Worm (Caenorhabditis elegans) whole organism, L4 larva: Measurements from ENCODE around the gene chil-7.
"Not testable (repeated sequence)": the region's sequence is repeated elsewhere in the genome, so short reads cannot be mapped to it uniquely, and the experiment has no call there.

ENCODE experiments used
- F44E2.7 ChIP-seq: fragments of 200-800 bp; sonication (Bioruptor generic); IDR thresholded peaks from 2 replicates; pipeline ENCODE4 v2.1.2; 2022; ENCODE audit warnings: missing genetic modification characterization, missing compliant biosample characterization
- Y105C5A.15 ChIP-seq: fragments of 200-800 bp; sonication (Bioruptor generic); IDR thresholded peaks from 2 replicates; pipeline ENCODE4 v1.3.6; 2022; ENCODE audit warnings: missing genetic modification characterization, missing compliant biosample characterization
- Y48G9A.11 ChIP-seq: fragments of 200-800 bp; sonication (Bioruptor generic); IDR thresholded peaks from 2 replicates; pipeline ENCODE4 v1.3.6; 2022; ENCODE audit warnings: missing genetic modification reagents, missing genetic modification characterization, missing compliant biosample characterization
- Y5F2A.4 ChIP-seq: fragments of 200-800 bp; sonication (Bioruptor generic); optimal IDR thresholded peaks from 2 replicates; lab custom pipeline; 2018; ENCODE audit warnings: mild to moderate bottlenecking, missing genetic modification characterization, missing compliant biosample characterization
- Y75B8A.6 ChIP-seq: fragments of 200-800 bp; sonication (Bioruptor generic); IDR thresholded peaks from 2 replicates; pipeline ENCODE4 v1.3.6; 2022; ENCODE audit warnings: missing genetic modification reagents, missing genetic modification characterization, missing compliant biosample characterization
- ZK337.2 ChIP-seq: fragments of 200-800 bp; sonication (Bioruptor generic); IDR thresholded peaks from 2 replicates; pipeline ENCODE4 v1.3.6; 2022; ENCODE audit warnings: missing genetic modification reagents, missing genetic modification characterization, missing compliant biosample characterization
- aha-1 ChIP-seq: fragments of 150-350 bp; peaks from one replicate; lab custom pipeline; 2014; ENCODE audit warnings: missing biosample characterization, missing genetic modification characterization
- ceh-28 ChIP-seq: fragments of 150-350 bp; optimal IDR thresholded peaks from 2 replicates; lab custom pipeline; 2014; ENCODE audit warnings: missing biosample characterization, missing genetic modification reagents, missing genetic modification characterization
- ceh-62 ChIP-seq: sonication (generic microtip); optimal IDR thresholded peaks from 2 replicates; lab custom pipeline; 2017; ENCODE audit warnings: missing biosample characterization, missing genetic modification characterization
- ctbp-1 ChIP-seq: fragments of 200-800 bp; sonication (Bioruptor generic); IDR thresholded peaks from 2 replicates; pipeline ENCODE4 v1.3.6; 2022; ENCODE audit warnings: missing genetic modification reagents, missing genetic modification characterization, missing compliant biosample characterization
- daf-19 ChIP-seq: fragments of 200-800 bp; sonication (Bioruptor generic); conservative IDR thresholded peaks from 2 replicates; pipeline ENCODE4 v1.3.6; 2022; ENCODE audit warnings: missing genetic modification characterization, missing compliant biosample characterization
- dmd-6 ChIP-seq: fragments of 200-800 bp; sonication (Bioruptor generic); IDR thresholded peaks from 2 replicates; pipeline ENCODE4 v1.3.6; 2022; ENCODE audit warnings: missing genetic modification reagents, missing genetic modification characterization, missing compliant biosample characterization
- dve-1 ChIP-seq: sonication (generic microtip); optimal IDR thresholded peaks from 2 replicates; lab custom pipeline; 2017; ENCODE audit warnings: antibody characterized with exemption, mild to moderate bottlenecking, missing genetic modification characterization, missing compliant biosample characterization; ENCODE audit not compliant: insufficient read depth
- fos-1 ChIP-seq: fragments of 150-350 bp; optimal IDR thresholded peaks from 2 replicates; lab custom pipeline; 2014; ENCODE audit warnings: missing biosample characterization, missing genetic modification characterization
- gei-8 ChIP-seq: fragments of 200-800 bp; sonication (Bioruptor generic); optimal IDR thresholded peaks from 2 replicates; lab custom pipeline; 2018; ENCODE audit warnings: mild to moderate bottlenecking, missing genetic modification characterization, missing compliant biosample characterization
- hmg-1.1 ChIP-seq: fragments of 200-800 bp; sonication (Bioruptor generic); IDR thresholded peaks from 2 replicates; pipeline ENCODE4 v1.3.6; 2022; ENCODE audit warnings: missing genetic modification reagents, missing genetic modification characterization, missing compliant biosample characterization
- jun-1 ChIP-seq: fragments of 150-350 bp; optimal IDR thresholded peaks from 2 replicates; lab custom pipeline; 2014; ENCODE audit warnings: missing biosample characterization, missing genetic modification reagents, missing genetic modification characterization
- lim-7 ChIP-seq: fragments of 200-800 bp; sonication (Bioruptor generic); IDR thresholded peaks from 2 replicates; pipeline ENCODE4 v1.3.6; 2022; ENCODE audit warnings: missing genetic modification characterization, missing compliant biosample characterization
- lin-13 ChIP-seq: fragments of 150-350 bp; optimal IDR thresholded peaks from 2 replicates; lab custom pipeline; 2014; ENCODE audit warnings: missing biosample characterization, missing genetic modification reagents, missing genetic modification characterization
- lin-15B ChIP-seq: fragments of 150-350 bp; sonication (generic microtip); optimal IDR thresholded peaks from 3 replicates; lab custom pipeline; 2014; ENCODE audit warnings: missing biosample characterization, missing genetic modification characterization
- madf-5 ChIP-seq, 2 experiments: fragments of 200-800 bp; sonication (Bioruptor generic); IDR thresholded peaks; 2 replicates each; pipeline ENCODE4 v1.3.6; 2022; ENCODE audit warnings: missing compliant biosample characterization in 2 of 2, missing genetic modification characterization in 2 of 2
- mxl-3 ChIP-seq: fragments of 200-800 bp; sonication (Bioruptor generic); optimal IDR thresholded peaks from 2 replicates; lab custom pipeline; 2018; ENCODE audit warnings: mild to moderate bottlenecking, missing genetic modification characterization, missing compliant biosample characterization
- nhr-25 ChIP-seq: sonication (generic microtip); optimal IDR thresholded peaks from 2 replicates; lab custom pipeline; 2017; ENCODE audit warnings: missing genetic modification characterization, mild to moderate bottlenecking, missing compliant biosample characterization, antibody characterized with exemption, moderate library complexity, borderline replicate concordance; ENCODE audit not compliant: insufficient read depth
- nhr-28 ChIP-seq: fragments of 150-350 bp; optimal IDR thresholded peaks from 2 replicates; lab custom pipeline; 2014; ENCODE audit warnings: missing biosample characterization, missing genetic modification characterization
- nhr-42 ChIP-seq: fragments of 200-800 bp; sonication (Bioruptor generic); IDR thresholded peaks from 2 replicates; pipeline ENCODE4 v1.3.6; 2022; ENCODE audit warnings: missing genetic modification characterization, missing compliant biosample characterization
- nhr-77 ChIP-seq: fragments of 150-350 bp; optimal IDR thresholded peaks from 2 replicates; lab custom pipeline; 2014; ENCODE audit warnings: missing biosample characterization, missing genetic modification characterization
- php-3 ChIP-seq: fragments of 200-800 bp; sonication (Bioruptor generic); IDR thresholded peaks from 2 replicates; pipeline ENCODE4 v1.3.6; 2022; ENCODE audit warnings: missing genetic modification reagents, missing genetic modification characterization, missing compliant biosample characterization
- rbr-2 ChIP-seq: sonication (generic microtip); optimal IDR thresholded peaks from 2 replicates; lab custom pipeline; 2016; ENCODE audit warnings: missing genotype, missing genetic modification characterization, missing compliant biosample characterization
- saeg-2 ChIP-seq: fragments of 200-800 bp; sonication (Bioruptor generic); IDR thresholded peaks from 2 replicates; pipeline ENCODE4 v1.3.6; 2022; ENCODE audit warnings: missing genetic modification reagents, missing genetic modification characterization, missing compliant biosample characterization
- sdz-12 ChIP-seq: fragments of 200-800 bp; sonication (Bioruptor generic); optimal IDR thresholded peaks from 2 replicates; lab custom pipeline; 2018; ENCODE audit warnings: mild to moderate bottlenecking, missing genetic modification characterization, missing compliant biosample characterization
- skn-1 ChIP-seq: fragments of 150-350 bp; optimal IDR thresholded peaks from 2 replicates; lab custom pipeline; 2014; ENCODE audit warnings: missing biosample characterization, missing genetic modification characterization
- snpc-4 ChIP-seq: fragments of 150-350 bp; optimal IDR thresholded peaks from 2 replicates; lab custom pipeline; 2014; ENCODE audit warnings: missing biosample characterization, missing genetic modification characterization
- spr-3 ChIP-seq: fragments of 200-800 bp; sonication (Bioruptor generic); optimal IDR thresholded peaks from 2 replicates; lab custom pipeline; 2018; ENCODE audit warnings: mild to moderate bottlenecking, missing genetic modification characterization, missing compliant biosample characterization
- tra-1 ChIP-seq: fragments of 200-800 bp; sonication (Bioruptor generic); IDR thresholded peaks from 2 replicates; pipeline ENCODE4 v1.3.6; 2022; ENCODE audit warnings: missing genetic modification reagents, missing genetic modification characterization, missing compliant biosample characterization
- unc-130 ChIP-seq: sonication (generic microtip); optimal IDR thresholded peaks from 2 replicates; lab custom pipeline; 2016; ENCODE audit warnings: missing genetic modification reagents, missing genetic modification characterization, missing compliant biosample characterization
- unc-62 ChIP-seq, 3 experiments: fragments of 150-350 bp in 1 of 3; sonication (generic microtip); optimal IDR thresholded peaks in 2 of 3; peaks in 1 of 3; 1 replicate in 1 of 3; 2 replicates in 2 of 3; lab custom pipeline; 2014 to 2017; ENCODE audit warnings: missing biosample characterization in 3 of 3, missing genetic modification characterization in 3 of 3, missing genetic modification reagents in 3 of 3, missing genotype in 1 of 3
- zfp-2 ChIP-seq: sonication (generic microtip); optimal IDR thresholded peaks from 2 replicates; lab custom pipeline; 2016; ENCODE audit warnings: mild to moderate bottlenecking, missing genetic modification characterization, missing compliant biosample characterization
- ztf-7 ChIP-seq: fragments of 150-350 bp; optimal IDR thresholded peaks from 2 replicates; lab custom pipeline; 2014; ENCODE audit warnings: missing biosample characterization, missing genetic modification characterization

The chil-7 gene

DNA sequence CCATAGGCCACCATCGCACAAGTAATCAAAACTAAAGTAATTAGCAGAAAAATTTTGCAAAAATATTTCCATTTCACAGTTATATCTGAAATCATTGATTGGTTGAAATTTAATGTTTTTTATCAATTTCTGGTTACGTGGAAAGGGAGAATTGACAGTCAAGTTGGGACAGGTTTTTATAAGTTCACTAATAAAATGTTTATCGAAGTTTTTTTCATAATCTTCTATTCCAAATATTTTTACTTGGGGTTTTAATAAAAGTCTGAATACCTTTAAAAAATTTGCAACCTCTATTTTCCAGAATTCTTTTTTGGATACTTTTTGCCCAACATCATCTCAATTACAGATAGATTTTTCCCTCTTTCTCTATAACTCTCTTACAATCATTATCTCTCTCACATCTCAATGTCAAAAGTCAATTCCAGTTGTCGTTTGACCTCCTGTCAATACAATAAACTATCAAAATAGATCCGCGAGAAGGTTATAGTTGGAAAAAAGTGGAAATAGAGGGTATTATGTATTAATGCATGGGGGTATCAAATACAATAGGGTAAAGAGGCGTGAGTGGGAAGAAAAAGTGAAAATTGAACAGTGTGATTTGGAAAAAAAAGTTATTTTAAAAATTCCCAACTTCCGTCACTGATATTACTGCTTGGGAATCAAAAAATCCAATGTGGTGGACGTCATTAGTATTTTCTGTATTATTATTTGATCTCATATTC is 3.7 kb upstream of the chil-7 start, which contains the start of the genes chil-2 and ctsa-3.2 (continued):
- no peak for TF ChIP-seq ctbp-1 (GFP tag; lab: Robert Waterston, UW)
- no peak for TF ChIP-seq saeg-2
- TF ChIP-seq nhr-28 (tag; lab: Kevin White, UChicago): no peak
- no peak for TF ChIP-seq snpc-4

DNA sequence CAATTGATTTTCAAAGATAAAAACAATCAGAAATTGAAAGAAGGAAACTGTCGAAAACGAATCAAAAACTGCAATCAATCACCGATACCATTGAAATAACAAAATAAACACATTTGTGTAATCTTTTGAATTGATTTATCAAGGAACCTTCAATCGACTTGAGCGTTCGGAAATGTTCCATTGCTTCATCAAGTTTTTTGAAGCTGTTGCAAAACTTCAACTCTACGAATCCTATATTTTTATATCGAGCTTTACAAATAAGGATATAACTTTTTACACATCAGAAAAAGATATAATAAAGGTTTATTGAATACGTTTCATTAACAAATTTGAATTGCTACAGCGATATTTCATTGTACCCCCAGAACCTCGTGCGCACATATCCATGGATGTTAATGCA is 2.0 kb upstream of the chil-7 start, which contains the start of gene chil-8:
Gene chil-8, minus strand, starts transcription at position 101 of the 400 bp plus-strand sequence.
- no peak for TF ChIP-seq lin-13 (GFP tag; lab: Kevin White, UChicago)
- TF ChIP-seq aha-1 (tag; lab: Kevin White, UChicago): peak; percentile 37

DNA sequence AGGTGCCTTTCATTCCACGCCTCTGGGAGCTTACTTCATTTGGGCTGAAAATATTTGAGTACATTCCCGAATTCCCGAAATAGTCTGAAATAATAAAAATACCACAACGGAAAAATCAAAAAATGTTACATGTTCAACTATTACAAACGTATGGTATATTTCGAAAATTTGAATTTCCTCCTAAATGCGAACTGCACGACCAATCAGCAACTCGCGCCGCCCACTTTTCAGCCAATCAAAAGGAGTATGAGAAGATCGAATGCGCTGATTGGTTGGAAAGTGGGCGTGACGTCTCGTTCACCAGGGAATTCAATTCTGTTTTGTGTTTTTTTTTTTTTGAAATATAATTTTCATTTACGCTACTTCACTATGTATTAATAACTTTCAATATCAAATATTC is 2.3 kb downstream of the chil-7 start, which contains the start of gene old-1:
Gene old-1, minus strand, starts transcription at position 50 of the 400 bp plus-strand sequence.
- TF ChIP-seq dmd-6 (GFP tag; lab: Robert Waterston, UW): no peak
- no peak for TF ChIP-seq dve-1 (tag; lab: Kevin White, UChicago)
- TF ChIP-seq F44E2.7 (GFP tag; lab: Robert Waterston, UW): no peak
- TF ChIP-seq ceh-62 (tag; lab: Kevin White, UChicago): no peak
- TF ChIP-seq Y105C5A.15 (GFP tag; lab: Robert Waterston, UW): no peak
- TF ChIP-seq nhr-25 (tag; lab: Kevin White, UChicago): no peak
- TF ChIP-seq nhr-42 (GFP tag; lab: Robert Waterston, UW): no peak

DNA sequence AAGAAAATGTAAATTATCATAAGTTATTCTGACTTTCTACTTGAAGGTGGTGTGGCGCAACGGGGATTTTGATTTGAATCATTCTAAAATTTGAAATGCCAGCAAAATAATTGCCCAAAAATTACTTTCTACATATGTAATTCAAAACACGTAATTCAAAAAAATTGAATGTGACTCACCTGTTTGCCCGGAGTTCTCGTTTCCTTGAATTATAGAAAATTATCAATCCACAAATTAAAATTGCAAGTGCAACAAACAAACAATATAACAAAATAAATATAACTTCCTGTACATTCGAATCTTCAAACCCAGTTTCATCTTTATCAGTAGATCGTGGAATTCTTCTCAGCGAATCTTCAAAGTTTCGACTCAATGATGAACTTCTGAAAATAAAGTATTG is 2.8 kb downstream of the chil-7 start:
- TF ChIP-seq ceh-28 (tag; lab: Kevin White, UChicago) (no peak), aha-1 (tag; lab: Kevin White, UChicago) (peak; percentile 63), Y48G9A.11 (no peak), Y75B8A.6 (GFP tag; lab: Robert Waterston, UW) (no peak), Y5F2A.4 (GFP tag; lab: Kevin White, UChicago) (no peak), gei-8 (GFP tag; lab: Kevin White, UChicago) (no peak), php-3 (GFP tag; lab: Robert Waterston, UW) (no peak), tra-1 (no peak), fos-1 (tag; lab: Kevin White, UChicago) (no peak), jun-1 (tag; lab: Kevin White, UChicago) (no peak), unc-62 (GFP tag; optimal IDR thresholded peaks at IDR 0.05 in 1 of 2; lab: Kevin White, UChicago) (peak in 1 of 2 experiments; percentile 65), unc-62 (tag; optimal IDR thresholded peaks at IDR 0.05; lab: Kevin White, UChicago) (no peak), Y105C5A.15 (GFP tag; lab: Robert Waterston, UW) (no peak), ZK337.2 (no peak), spr-3 (GFP tag; lab: Kevin White, UChicago) (no peak)

ce11 chrII:9866378-9866777 is 4.6 kb downstream of the chil-7 start, which contains the start of gene chil-1:
TSS of gene chil-1 (minus strand) at chrII:9866478.
- TF ChIP-seq unc-130 (GFP tag; lab: Kevin White, UChicago); rbr-2 (tag; lab: Kevin White, UChicago); lim-7 (GFP tag; lab: Robert Waterston, UW): not testable (repeated sequence)

- no peak for TF ChIP-seq madf-5 (GFP tag; IDR thresholded peaks at IDR 0.05; lab: Robert Waterston, UW)
- TF ChIP-seq daf-19 (GFP tag; lab: Robert Waterston, UW): no peak
- no peak for TF ChIP-seq nhr-77 (tag; lab: Kevin White, UChicago)
- no peak for TF ChIP-seq nhr-25 (tag; lab: Kevin White, UChicago)
- TF ChIP-seq lin-13 (GFP tag; lab: Kevin White, UChicago): no peak
- no peak for TF ChIP-seq skn-1 (tag; lab: Kevin White, UChicago)
- no peak for TF ChIP-seq zfp-2 (tag; lab: Kevin White, UChicago)
- no peak for TF ChIP-seq Y48G9A.11
- TF ChIP-seq mxl-3 (GFP tag; lab: Kevin White, UChicago): no peak
- no peak for TF ChIP-seq ztf-7 (tag; lab: Kevin White, UChicago)
- TF ChIP-seq sdz-12 (GFP tag; lab: Kevin White, UChicago): no peak
- TF ChIP-seq hmg-1.1 (GFP tag; lab: Robert Waterston, UW): no peak
- TF ChIP-seq lin-15B (tag; lab: Kevin White, UChicago): no peak
Observed at ce11 chrII:9862147-9862546, 8.8 kb downstream of the chil-7 start, which contains the start of gene C08H9.18. TSS of gene C08H9.18 (minus strand) at chrII:9862247.
